Fruit fly (Drosophila melanogaster): Measurements from ENCODE around the gene Jon25Bii.
A peak's percentile ranks its signal among the peaks of the same experiment; 100 is the strongest.

Jon25Bii gene

DNA sequence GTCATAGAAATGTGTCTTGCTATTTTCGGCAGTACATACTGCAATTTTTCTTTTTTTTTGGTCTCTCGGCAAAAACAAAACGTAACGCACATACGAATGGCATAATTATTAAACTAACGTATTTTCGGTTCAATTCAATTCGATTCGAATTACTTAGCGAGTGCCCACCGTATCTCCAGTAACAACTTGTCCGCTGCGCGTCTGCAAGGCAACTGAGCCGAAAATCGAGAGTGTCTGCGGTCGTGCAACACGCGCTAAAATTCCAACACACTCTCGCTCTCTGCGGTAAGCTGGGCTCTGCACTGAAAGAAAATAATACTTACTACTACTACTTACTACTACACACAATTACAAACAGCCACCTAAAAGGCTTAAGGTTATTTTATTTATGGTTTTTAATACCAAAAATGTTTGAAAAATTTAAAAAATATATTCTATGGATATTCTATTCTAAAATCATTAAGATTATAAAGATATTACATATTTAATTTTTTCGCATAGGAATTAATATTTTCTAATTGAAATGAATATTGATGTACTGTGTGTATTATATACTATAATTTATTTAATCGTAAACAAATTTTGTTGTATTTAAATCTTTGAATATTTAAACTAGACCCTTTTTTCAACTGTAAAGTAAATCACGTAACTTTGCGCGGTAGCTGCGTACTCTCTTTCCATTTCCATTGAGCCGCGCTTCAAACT, 46.2 kb downstream of the Jon25Bii start, which contains the start of gene snsl (continued):
- TF ChIP-seq B-H1 (GFP tag; IDR thresholded peaks at IDR 0.05), result no peak
- TF ChIP-seq CG8089 (GFP tag; optimal IDR thresholded peaks at IDR 0.05), result no peak
- no peak for TF ChIP-seq esg (GFP tag; conservative IDR thresholded peaks at IDR 0.05)
- TF ChIP-seq CG11504 (tag; optimal IDR thresholded peaks at IDR 0.05), result peak; percentile 90
- no peak for TF ChIP-seq Oaz (GFP tag; IDR thresholded peaks at IDR 0.05)
- TF ChIP-seq Fer2 (tag; optimal IDR thresholded peaks at IDR 0.05), result no peak
- TF ChIP-seq fu2 (GFP tag; optimal IDR thresholded peaks at IDR 0.05), result no peak
- TF ChIP-seq CG2678 (tag; optimal IDR thresholded peaks at IDR 0.05), result peak; percentile 88
- TF ChIP-seq knrl (GFP tag; IDR thresholded peaks at IDR 0.05; ENCODE audit: partially characterized antibody), result no peak
- no peak for TF ChIP-seq Doc3 (GFP tag; IDR thresholded peaks at IDR 0.05; ENCODE audit: partially characterized antibody)
- peak; percentile 47 for TF ChIP-seq Xbp1 (GFP tag; optimal IDR thresholded peaks at IDR 0.05)
- no peak for TF ChIP-seq peb (GFP tag; IDR thresholded peaks at IDR 0.05)
- TF ChIP-seq gro (GFP tag; optimal IDR thresholded peaks at IDR 0.05), result no peak
- no peak for TF ChIP-seq Bdp1 (GFP tag; optimal IDR thresholded peaks at IDR 0.05)
- no peak for TF ChIP-seq Ravus (GFP tag; IDR thresholded peaks at IDR 0.05)
- no peak for TF ChIP-seq wdn (GFP tag; IDR thresholded peaks at IDR 0.05)
- TF ChIP-seq hbn (GFP tag; IDR thresholded peaks at IDR 0.05; ENCODE audit: partially characterized antibody), result no peak
- no peak for TF ChIP-seq Lim3 (GFP tag; IDR thresholded peaks at IDR 0.05)
- TF ChIP-seq otp (GFP tag; IDR thresholded peaks at IDR 0.05), result 0 out of 3 replicates have a peak, but pooled peaks have one; percentile 39
- TF ChIP-seq CG10565 (GFP tag; optimal IDR thresholded peaks at IDR 0.05), result no peak
- peak; percentile 72 for TF ChIP-seq CG10267 (tag; optimal IDR thresholded peaks at IDR 0.05)
- TF ChIP-seq CG18599 (GFP tag; optimal IDR thresholded peaks at IDR 0.05), result peak; percentile 40
- TF ChIP-seq Deaf1 (tag; optimal IDR thresholded peaks at IDR 0.05), result peak; percentile 59
- no peak for TF ChIP-seq crc (GFP tag; optimal IDR thresholded peaks at IDR 0.05)
- TF ChIP-seq tgo (GFP tag; IDR thresholded peaks at IDR 0.05), result no peak
- TF ChIP-seq CG12659 (GFP tag; optimal IDR thresholded peaks at IDR 0.05), result peak; percentile 77
- TF ChIP-seq HHEX (GFP tag; optimal IDR thresholded peaks at IDR 0.05), result peak; percentile 23
- TF ChIP-seq CG3995 (GFP tag; optimal IDR thresholded peaks at IDR 0.05), result no peak
- no peak for TF ChIP-seq corto (GFP tag; optimal IDR thresholded peaks at IDR 0.05)
- TF ChIP-seq CG11695 (GFP tag; IDR thresholded peaks at IDR 0.05), result peak; percentile 61
- no peak for TF ChIP-seq CG4360 (GFP tag; IDR thresholded peaks at IDR 0.05)
- no peak for TF ChIP-seq so (GFP tag; IDR thresholded peaks at IDR 0.05)
- no peak for TF ChIP-seq insv (GFP tag; optimal IDR thresholded peaks at IDR 0.05)
- TF ChIP-seq CG17359 (tag; optimal IDR thresholded peaks at IDR 0.05), result peak; percentile 70
- TF ChIP-seq Dip3 (GFP tag; optimal IDR thresholded peaks at IDR 0.05), result no peak
- TF ChIP-seq Sin3A (optimal IDR thresholded peaks at IDR 0.05), result no peak
- TF ChIP-seq CG6854 (GFP tag; optimal IDR thresholded peaks at IDR 0.05), result peak; percentile 10
- TF ChIP-seq Scr (GFP tag; IDR thresholded peaks at IDR 0.05; ENCODE audit: partially characterized antibody), result no peak
- TF ChIP-seq CkIIα-i1 (GFP tag; IDR thresholded peaks at IDR 0.05), result no peak
- no peak for TF ChIP-seq CTCF (GFP tag; optimal IDR thresholded peaks at IDR 0.05)
- TF ChIP-seq tna (GFP tag; IDR thresholded peaks at IDR 0.05; ENCODE audit: partially characterized antibody), result no peak
- TF ChIP-seq CG18619 (GFP tag; optimal IDR thresholded peaks at IDR 0.05), result peak; percentile 65
- TF ChIP-seq klu (GFP tag; IDR thresholded peaks at IDR 0.05), result 0 out of 2 replicates have a peak, but pooled peaks have one; percentile 21
- peak; percentile 54; the same call in 1 of the 2 replicates for TF ChIP-seq Atf6 (GFP tag; IDR thresholded peaks at IDR 0.05)
- TF ChIP-seq lbe (GFP tag; optimal IDR thresholded peaks at IDR 0.05), result no peak
- TF ChIP-seq shn (GFP tag; optimal IDR thresholded peaks at IDR 0.05), result no peak
- 0 out of 3 replicates have a peak, but pooled peaks have one; percentile 27 for TF ChIP-seq CG2889 (GFP tag; IDR thresholded peaks at IDR 0.05)
- no peak for TF ChIP-seq cas (GFP tag; IDR thresholded peaks at IDR 0.05)
- no peak for TF ChIP-seq zfh2 (GFP tag; optimal IDR thresholded peaks at IDR 0.05)
- no peak for TF ChIP-seq Mes4 (GFP tag; optimal IDR thresholded peaks at IDR 0.05)
- peak; percentile 58 for TF ChIP-seq CG12104 (GFP tag; optimal IDR thresholded peaks at IDR 0.05)

All from whole organism, embryonic.